Worm (Caenorhabditis elegans) whole organism, young adult: ENCODE measurements around the gene F14H8.5.
A peak's percentile ranks its signal among the peaks of the same experiment; 100 is the strongest.

Experiments
- B0019.2 ChIP-seq: fragments of 200-800 bp; sonication (Bioruptor generic); conservative IDR thresholded peaks from 2 replicates; pipeline ENCODE4 v1.3.6; 2022; ENCODE audit warnings: missing genetic modification reagents, missing genetic modification characterization, missing compliant biosample characterization
- B0035.1 ChIP-seq: sonication (generic microtip); optimal IDR thresholded peaks from 2 replicates; lab custom pipeline; 2016; ENCODE audit warnings: missing genetic modification characterization, mild to moderate bottlenecking, missing compliant biosample characterization, missing genotype, missing genetic modification reagents
- C06A6.2 ChIP-seq: fragments of 200-800 bp; sonication (Bioruptor generic); conservative IDR thresholded peaks from 2 replicates; pipeline ENCODE4 v1.3.6; 2022; ENCODE audit warnings: missing genetic modification characterization, missing compliant biosample characterization
- C17E4.6 ChIP-seq: fragments of 200-800 bp; sonication (Bioruptor generic); IDR thresholded peaks from 2 replicates; pipeline ENCODE4 v1.3.6; 2022; ENCODE audit warnings: missing genetic modification reagents, missing genetic modification characterization, missing compliant biosample characterization
- D2030.7 ChIP-seq: fragments of 200-800 bp; sonication (Bioruptor generic); IDR thresholded peaks from 2 replicates; pipeline ENCODE4 v1.3.6; 2022; ENCODE audit warnings: missing genetic modification reagents, missing genetic modification characterization, missing compliant biosample characterization
- F49E8.2 ChIP-seq: sonication (generic microtip); optimal IDR thresholded peaks from 3 replicates; lab custom pipeline; 2017; ENCODE audit warnings: missing genetic modification characterization, mild to moderate bottlenecking, missing compliant biosample characterization, antibody characterized with exemption, moderate library complexity; ENCODE audit not compliant: insufficient read depth
- F55B11.4 ChIP-seq: sonication (generic microtip); optimal IDR thresholded peaks from 2 replicates; lab custom pipeline; 2016; ENCODE audit warnings: missing compliant biosample characterization, missing genetic modification characterization, borderline replicate concordance; ENCODE audit not compliant: insufficient read depth
- Y53F4B.3 ChIP-seq: fragments of 200-800 bp; sonication (Bioruptor generic); IDR thresholded peaks from 2 replicates; pipeline ENCODE4 v1.3.6; 2022; ENCODE audit warnings: missing genetic modification reagents, missing genetic modification characterization, missing compliant biosample characterization
- ZK185.1 ChIP-seq: sonication (generic microtip); optimal IDR thresholded peaks from 2 replicates; lab custom pipeline; 2016; ENCODE audit warnings: mild to moderate bottlenecking, missing genetic modification characterization, missing compliant biosample characterization; ENCODE audit not compliant: poor library complexity, severe bottlenecking
- akir-1 ChIP-seq: fragments of 200-800 bp; sonication (Bioruptor generic); optimal IDR thresholded peaks from 2 replicates; lab custom pipeline; 2018; ENCODE audit warnings: mild to moderate bottlenecking, missing genetic modification characterization, moderate library complexity, missing compliant biosample characterization
- ama-1 ChIP-seq, 3 experiments: fragments of 150-350 bp in 1 of 3; sonication (generic microtip) in 2 of 3; optimal IDR thresholded peaks; 2 replicates each; lab custom pipeline; 2014 to 2018; ENCODE audit warnings: missing biosample characterization in 2 of 3, missing genetic modification characterization in 2 of 3, missing genetic modification reagents in 2 of 3
- aptf-3 ChIP-seq: fragments of 200-800 bp; sonication (Bioruptor generic); IDR thresholded peaks from 2 replicates; pipeline ENCODE4 v1.3.6; 2022; ENCODE audit warnings: missing genetic modification characterization, missing compliant biosample characterization
- attf-5 ChIP-seq: fragments of 200-800 bp; sonication (Bioruptor generic); optimal IDR thresholded peaks from 2 replicates; lab custom pipeline; 2018; ENCODE audit warnings: mild to moderate bottlenecking, missing genetic modification characterization, missing compliant biosample characterization
- cebp-1 ChIP-seq, 2 experiments: fragments of 200-800 bp in 1 of 2; sonication (Bioruptor generic) in 1 of 2; sonication (generic microtip) in 1 of 2; IDR thresholded peaks in 1 of 2; optimal IDR thresholded peaks in 1 of 2; 2 replicates each; pipeline versions ENCODE4 v1.3.6 to Lab custom; 2017 to 2022; ENCODE audit warnings: missing compliant biosample characterization in 2 of 2, missing genetic modification characterization in 2 of 2, mild to moderate bottlenecking in 1 of 2, missing genetic modification reagents in 1 of 2, moderate library complexity in 1 of 2
- cebp-2 ChIP-seq: fragments of 200-800 bp; sonication (Bioruptor generic); IDR thresholded peaks from 2 replicates; pipeline ENCODE4 v1.3.6; 2022; ENCODE audit warnings: missing genetic modification characterization, missing compliant biosample characterization
- ceh-27 ChIP-seq: fragments of 200-800 bp; sonication (Bioruptor generic); optimal IDR thresholded peaks from 2 replicates; lab custom pipeline; 2018; ENCODE audit warnings: mild to moderate bottlenecking, missing genetic modification characterization, moderate library complexity, missing compliant biosample characterization
- ceh-58 ChIP-seq: fragments of 200-800 bp; sonication (Bioruptor generic); IDR thresholded peaks from 2 replicates; pipeline ENCODE4 v1.3.6; 2022; ENCODE audit warnings: missing genetic modification characterization, missing compliant biosample characterization
- ceh-79 ChIP-seq: sonication (generic microtip); optimal IDR thresholded peaks from 2 replicates; lab custom pipeline; 2017; ENCODE audit warnings: mild to moderate bottlenecking, missing genetic modification characterization, missing compliant biosample characterization
- chd-7 ChIP-seq: sonication (generic microtip); optimal IDR thresholded peaks from 2 replicates; lab custom pipeline; 2016; ENCODE audit warnings: mild to moderate bottlenecking, missing genetic modification characterization, moderate library complexity, missing compliant biosample characterization
- dox-1 ChIP-seq: fragments of 200-800 bp; sonication (Bioruptor generic); IDR thresholded peaks from 2 replicates; pipeline ENCODE4 v1.3.6; 2022; ENCODE audit warnings: missing genetic modification reagents, missing genetic modification characterization, missing compliant biosample characterization
- ets-4 ChIP-seq: fragments of 200-800 bp; sonication (Bioruptor generic); optimal IDR thresholded peaks from 2 replicates; lab custom pipeline; 2018; ENCODE audit warnings: mild to moderate bottlenecking, missing genetic modification characterization, missing compliant biosample characterization
- fkh-3 ChIP-seq: sonication (generic microtip); optimal IDR thresholded peaks from 2 replicates; lab custom pipeline; 2016; ENCODE audit warnings: mild to moderate bottlenecking, missing genetic modification characterization, missing compliant biosample characterization
- hlh-26 ChIP-seq: fragments of 200-800 bp; sonication (Bioruptor generic); conservative IDR thresholded peaks from 2 replicates; pipeline ENCODE4 v1.3.6; 2022; ENCODE audit warnings: missing genetic modification reagents, missing genetic modification characterization, missing compliant biosample characterization
- hrde-1 ChIP-seq: sonication (generic microtip); optimal IDR thresholded peaks from 2 replicates; lab custom pipeline; 2016; ENCODE audit warnings: missing genetic modification characterization, mild to moderate bottlenecking, missing compliant biosample characterization, moderate library complexity, missing genotype, missing genetic modification reagents, borderline replicate concordance
- hsf-1 ChIP-seq: fragments of 200-800 bp; sonication (Bioruptor generic); IDR thresholded peaks from 2 replicates; pipeline ENCODE4 v1.3.6; 2022; ENCODE audit warnings: missing genetic modification reagents, missing genetic modification characterization, missing compliant biosample characterization
- let-526 ChIP-seq: fragments of 200-800 bp; sonication (Bioruptor generic); IDR thresholded peaks from 2 replicates; pipeline ENCODE4 v1.3.6; 2022; ENCODE audit warnings: missing genetic modification reagents, missing genetic modification characterization, missing compliant biosample characterization
- let-607 ChIP-seq, 2 experiments: fragments of 200-800 bp in 1 of 2; sonication (Bioruptor generic) in 1 of 2; sonication (generic microtip) in 1 of 2; optimal IDR thresholded peaks; 2 replicates each; lab custom pipeline; 2016 to 2018; ENCODE audit warnings: mild to moderate bottlenecking in 2 of 2, missing compliant biosample characterization in 2 of 2, missing genetic modification characterization in 2 of 2, moderate library complexity in 2 of 2, missing genotype in 1 of 2
- lir-1 ChIP-seq: fragments of 200-800 bp; sonication (Bioruptor generic); conservative IDR thresholded peaks from 2 replicates; pipeline ENCODE4 v1.3.6; 2022; ENCODE audit warnings: missing genetic modification reagents, missing genetic modification characterization, missing compliant biosample characterization
- lsl-1 ChIP-seq: fragments of 200-800 bp; sonication (Bioruptor generic); optimal IDR thresholded peaks from 2 replicates; lab custom pipeline; 2018; ENCODE audit warnings: mild to moderate bottlenecking, missing genetic modification characterization, moderate library complexity, missing compliant biosample characterization
- madf-10 ChIP-seq: sonication (generic microtip); optimal IDR thresholded peaks from 2 replicates; lab custom pipeline; 2016; ENCODE audit warnings: mild to moderate bottlenecking, missing genetic modification characterization, missing compliant biosample characterization
- madf-3 ChIP-seq: fragments of 200-800 bp; sonication (Bioruptor generic); IDR thresholded peaks from 2 replicates; pipeline ENCODE4 v1.3.6; 2022; ENCODE audit warnings: missing genetic modification reagents, missing genetic modification characterization, missing compliant biosample characterization
- madf-6 ChIP-seq: fragments of 200-800 bp; sonication (Bioruptor generic); IDR thresholded peaks from 2 replicates; pipeline ENCODE4 v1.3.6; 2022; ENCODE audit warnings: missing genetic modification reagents, missing genetic modification characterization, missing compliant biosample characterization
- mel-28 ChIP-seq: sonication (generic microtip); optimal IDR thresholded peaks from 2 replicates; lab custom pipeline; 2016; ENCODE audit warnings: borderline replicate concordance, mild to moderate bottlenecking, missing genetic modification characterization, missing compliant biosample characterization
- nfyb-1 ChIP-seq: fragments of 200-800 bp; sonication (Bioruptor generic); IDR thresholded peaks from 2 replicates; pipeline ENCODE4 v1.3.6; 2022; ENCODE audit warnings: missing genetic modification reagents, missing genetic modification characterization, missing compliant biosample characterization
- nhr-179 ChIP-seq: sonication (generic microtip); optimal IDR thresholded peaks from 2 replicates; lab custom pipeline; 2016; ENCODE audit warnings: mild to moderate bottlenecking, missing genetic modification characterization, missing compliant biosample characterization
- pbrm-1 ChIP-seq: fragments of 200-800 bp; sonication (Bioruptor generic); IDR thresholded peaks from 2 replicates; pipeline ENCODE4 v1.3.6; 2022; ENCODE audit warnings: missing genetic modification reagents, missing genetic modification characterization, missing compliant biosample characterization
- pha-4 ChIP-seq: fragments of 150-350 bp; sonication (generic microtip); optimal IDR thresholded peaks from 2 replicates; lab custom pipeline; 2014; ENCODE audit warnings: missing biosample characterization, missing genetic modification reagents, missing genetic modification characterization
- sdz-38 ChIP-seq: sonication (generic microtip); optimal IDR thresholded peaks from 2 replicates; lab custom pipeline; 2016; ENCODE audit warnings: missing genotype, missing genetic modification characterization, missing compliant biosample characterization
- snpc-1.3 ChIP-seq: sonication (generic microtip); optimal IDR thresholded peaks from 2 replicates; lab custom pipeline; 2017; ENCODE audit warnings: missing genetic modification characterization, mild to moderate bottlenecking, missing compliant biosample characterization, antibody characterized with exemption, moderate library complexity, missing genotype, missing genetic modification reagents; ENCODE audit not compliant: insufficient read depth
- snpc-4 ChIP-seq, 5 experiments: fragments of 150-350 bp in 1 of 5; sonication (generic microtip) in 4 of 5; optimal IDR thresholded peaks; 2 replicates each; lab custom pipeline; 2014 to 2018; ENCODE audit warnings: missing genetic modification characterization in 5 of 5, missing biosample characterization in 3 of 5, antibody characterized with exemption in 2 of 5, mild to moderate bottlenecking in 2 of 5, missing compliant biosample characterization in 2 of 5, missing genotype in 2 of 5, moderate library complexity in 2 of 5, missing genetic modification reagents in 1 of 5
- tbx-9 ChIP-seq: sonication (generic microtip); optimal IDR thresholded peaks from 2 replicates; lab custom pipeline; 2016; ENCODE audit warnings: borderline replicate concordance, missing genetic modification characterization, inconsistent platforms, missing compliant biosample characterization
- xnd-1 ChIP-seq: sonication (generic microtip); optimal IDR thresholded peaks from 2 replicates; lab custom pipeline; 2016; ENCODE audit warnings: missing genotype, missing genetic modification reagents, missing genetic modification characterization, missing compliant biosample characterization
- ztf-22 ChIP-seq: fragments of 200-800 bp; sonication (Bioruptor generic); optimal IDR thresholded peaks from 2 replicates; lab custom pipeline; 2018; ENCODE audit warnings: mild to moderate bottlenecking, missing genetic modification characterization, moderate library complexity, missing compliant biosample characterization
- ztf-28 ChIP-seq: fragments of 200-800 bp; sonication (Bioruptor generic); IDR thresholded peaks from 2 replicates; pipeline ENCODE4 v1.3.6; 2022; ENCODE audit warnings: missing genetic modification reagents, missing genetic modification characterization, missing compliant biosample characterization
- ztf-6 ChIP-seq: fragments of 200-800 bp; sonication (Bioruptor generic); IDR thresholded peaks from 2 replicates; pipeline ENCODE4 v1.3.6; 2022; ENCODE audit warnings: missing genetic modification reagents, missing genetic modification characterization, missing compliant biosample characterization

F14H8.5 gene

ce11 chrV:14999485-15000023 is 21.3 kb upstream of the F14H8.5 start, which contains the start of gene T01C3.11 (continued):
- peak; percentile 82; the same call in 1 of the 2 replicates for TF ChIP-seq madf-3 (GFP tag; lab: Robert Waterston, UW)
- no peak for TF ChIP-seq attf-5
- no peak for TF ChIP-seq nfyb-1 (GFP tag; lab: Robert Waterston, UW)
- no peak for TF ChIP-seq ets-4
- no peak for TF ChIP-seq ceh-27 (GFP tag; lab: Kevin White, UChicago)
- TF ChIP-seq fkh-3 (tag; lab: Kevin White, UChicago) = no peak
- no peak for TF ChIP-seq ztf-6 (GFP tag; lab: Robert Waterston, UW)
- no peak for TF ChIP-seq cebp-2 (GFP tag; lab: Robert Waterston, UW)
- TF ChIP-seq let-526 (GFP tag; lab: Robert Waterston, UW) = no peak
- TF ChIP-seq B0019.2 (GFP tag; lab: Robert Waterston, UW) = no peak
- no peak for TF ChIP-seq xnd-1
- peak; percentile 13; the same call in 1 of the 2 replicates for TF ChIP-seq pbrm-1 (GFP tag; lab: Robert Waterston, UW)
- TF ChIP-seq ceh-58 (GFP tag; lab: Robert Waterston, UW) = no peak
- no peak for TF ChIP-seq let-607 (tag; optimal IDR thresholded peaks at IDR 0.05; lab: Kevin White, UChicago)
- TF ChIP-seq hlh-26 = no peak
- peak; percentile 57 for TF ChIP-seq madf-6 (GFP tag; lab: Robert Waterston, UW)
- no peak for TF ChIP-seq ztf-22 (GFP tag; lab: Kevin White, UChicago)
- peak; percentile 5; the same call in 1 of the 2 replicates for TF ChIP-seq hsf-1 (GFP tag; lab: Robert Waterston, UW)
- no peak for TF ChIP-seq aptf-3 (GFP tag; lab: Robert Waterston, UW)
- TF ChIP-seq D2030.7 (GFP tag; lab: Robert Waterston, UW) = no peak
- TF ChIP-seq B0035.1 (tag; lab: Kevin White, UChicago) = no peak
- TF ChIP-seq cebp-1 (GFP tag; IDR thresholded peaks at IDR 0.05; lab: Robert Waterston, UW) = no peak
- TF ChIP-seq cebp-1 (tag; optimal IDR thresholded peaks at IDR 0.05; lab: Kevin White, UChicago) = no peak
- no peak for TF ChIP-seq nhr-179
- no peak for TF ChIP-seq sdz-38 (tag; lab: Kevin White, UChicago)
- no peak for TF ChIP-seq mel-28
- no peak for TF ChIP-seq lir-1
- no peak for TF ChIP-seq lsl-1 (GFP tag; lab: Kevin White, UChicago)
- no peak for TF ChIP-seq C17E4.6
- no peak for TF ChIP-seq madf-10 (tag; lab: Kevin White, UChicago)
- TF ChIP-seq hrde-1 = peak; percentile 84
- no peak for TF ChIP-seq F55B11.4 (tag; lab: Kevin White, UChicago)
- no peak for TF ChIP-seq ama-1 (optimal IDR thresholded peaks at IDR 0.05; lab: Kevin White, UChicago)
- no peak for TF ChIP-seq ama-1 (GFP tag; optimal IDR thresholded peaks at IDR 0.05; lab: Kevin White, UChicago)
- no peak for TF ChIP-seq dox-1 (GFP tag; lab: Robert Waterston, UW)
- TF ChIP-seq snpc-4 (GFP tag; optimal IDR thresholded peaks at IDR 0.05; lab: Kevin White, UChicago) = no peak
- TF ChIP-seq snpc-4 (tag; optimal IDR thresholded peaks at IDR 0.05; lab: Kevin White, UChicago) = no peak
- TF ChIP-seq akir-1 (GFP tag; lab: Kevin White, UChicago) = no peak
- peak; percentile 54 for TF ChIP-seq snpc-1.3 (tag; lab: Kevin White, UChicago)
- TF ChIP-seq tbx-9 (tag; lab: Kevin White, UChicago) = no peak
- no peak for TF ChIP-seq C06A6.2 (GFP tag; lab: Robert Waterston, UW)
- TF ChIP-seq pha-4 (tag; lab: Kevin White, UChicago) = no peak
- TF ChIP-seq chd-7 (tag; lab: Kevin White, UChicago) = no peak
- no peak for TF ChIP-seq ztf-28
- peak; percentile 68 for TF ChIP-seq F49E8.2
- TF ChIP-seq Y53F4B.3 (GFP tag; lab: Robert Waterston, UW) = no peak
- peak; percentile 7 for TF ChIP-seq ZK185.1 (tag; lab: Kevin White, UChicago)
- no peak for TF ChIP-seq ceh-79 (tag; lab: Kevin White, UChicago)
